Worm (Caenorhabditis elegans): ENCODE data around the gene F25E5.16.
"Not testable (repeated sequence)": the region's sequence is repeated elsewhere in the genome, so short reads cannot be mapped to it uniquely, and the experiment has no call there.

The F25E5.16 gene

ce11 chrV:7437538-7437937 is 547 bp upstream of the F25E5.16 start, which contains the start of gene F25E5.9:
Gene F25E5.9 (minus strand): TSS chrV:7437919.
- TF ChIP-seq lsy-2 (tag; optimal IDR thresholded peaks at IDR 0.05) (peak in 1 of 2 experiments; percentile 27), vab-15 (tag; optimal IDR thresholded peaks at IDR 0.05) (no peak), Y116A8C.19 (tag; optimal IDR thresholded peaks at IDR 0.05; ENCODE audit: borderline replicate concordance) (no peak), nhr-84 (tag; optimal IDR thresholded peaks at IDR 0.05) (no peak), elt-3 (tag; optimal IDR thresholded peaks at IDR 0.05) (no peak), ama-1 (optimal IDR thresholded peaks at IDR 0.05) (no peak), C04F5.9 (tag; optimal IDR thresholded peaks at IDR 0.05) (no peak), ceh-82 (tag; optimal IDR thresholded peaks at IDR 0.05) (peak in 1 of 3 experiments; percentile 25), C16A3.4 (tag; optimal IDR thresholded peaks at IDR 0.05) (no peak), nhr-28 (tag; optimal IDR thresholded peaks at IDR 0.05) (no peak), unc-86 (tag; optimal IDR thresholded peaks at IDR 0.05) (peak; percentile 5), dsc-1 (tag; optimal IDR thresholded peaks at IDR 0.05) (peak; percentile 2), aha-1 (tag; optimal IDR thresholded peaks at IDR 0.05) (no peak), blmp-1 (tag; optimal IDR thresholded peaks at IDR 0.05) (no peak), nhr-76 (tag; optimal IDR thresholded peaks at IDR 0.05) (no peak), fkh-8 (tag; optimal IDR thresholded peaks at IDR 0.05) (peak; percentile 29), lin-14 (GFP tag; optimal IDR thresholded peaks at IDR 0.05) (peak; percentile 86), ztf-4 (tag; optimal IDR thresholded peaks at IDR 0.05) (no peak), snu-23 (GFP tag; optimal IDR thresholded peaks at IDR 0.05) (no peak), rnt-1 (tag; optimal IDR thresholded peaks at IDR 0.05) (no peak), hpl-2 (GFP tag; optimal IDR thresholded peaks at IDR 0.05) (no peak), egl-13 (tag; optimal IDR thresholded peaks at IDR 0.05) (no peak), dpl-1 (GFP tag; optimal IDR thresholded peaks at IDR 0.05) (peak in 1 of 3 experiments; percentile 11), lin-13 (GFP tag; optimal IDR thresholded peaks at IDR 0.05) (no peak), grh-1 (GFP tag; IDR thresholded peaks at IDR 0.05) (no peak), F16B12.6 (tag; optimal IDR thresholded peaks at IDR 0.05) (no peak), nhr-90 (tag; optimal IDR thresholded peaks at IDR 0.05; ENCODE audit: poor library complexity) (no peak), efl-1 (optimal IDR thresholded peaks at IDR 0.05) (peak in 1 of 2 experiments; percentile 11), efl-1 (GFP tag; optimal IDR thresholded peaks at IDR 0.05 in 1 of 2) (no peak), irx-1 (tag; optimal IDR thresholded peaks at IDR 0.05) (no peak), fkh-10 (GFP tag; optimal IDR thresholded peaks at IDR 0.05) (peak; percentile 38), ets-5 (GFP tag; IDR thresholded peaks at IDR 0.05) (no peak), nhr-47 (tag; optimal IDR thresholded peaks at IDR 0.05) (no peak)

- TF ChIP-seq efl-1 (optimal IDR thresholded peaks at IDR 0.05) = no peak
- peak in 1 of 2 experiments; percentile 36 for TF ChIP-seq efl-1 (GFP tag; optimal IDR thresholded peaks at IDR 0.05 in 1 of 2)
- TF ChIP-seq irx-1 (tag; optimal IDR thresholded peaks at IDR 0.05) = no peak
These were observed 1.7 kb downstream of the F25E5.16 start, which contains the start of gene try-13 for ce11 chrV:7439807-7440206. Gene try-13 (plus strand): TSS chrV:7440107.

ce11 chrV:7443480-7443879 is 5.4 kb downstream of the F25E5.16 start:
- 0 out of 2 replicates have a peak, but pooled peaks have one; percentile 52 for TF ChIP-seq ets-5 (GFP tag; IDR thresholded peaks at IDR 0.05)
- TF ChIP-seq mab-9 (GFP tag; IDR thresholded peaks at IDR 0.05) = peak; percentile 75
- peak; percentile 53; the same call in 1 of the 2 replicates for TF ChIP-seq unc-98 (GFP tag; IDR thresholded peaks at IDR 0.05)

ce11 chrV:7444331-7444730 is 6.2 kb downstream of the F25E5.16 start, which contains the start of gene nhr-141:
Gene nhr-141 (plus strand): TSS chrV:7444661.
- TF ChIP-seq ces-1 (GFP tag; optimal IDR thresholded peaks at IDR 0.05); ceh-90 (tag; optimal IDR thresholded peaks at IDR 0.05); unc-30 (tag; optimal IDR thresholded peaks at IDR 0.05): not testable (repeated sequence)
